Worm (Caenorhabditis elegans): Measurements from ENCODE around the gene F56C9.3.

Gene F56C9.3

ce11 chrIII:7338693-7339092 lies 27.6 kb downstream of the F56C9.3 start, which contains the start of gene kap-1:
TSS of gene kap-1 (plus strand) at chrIII:7338835.
- TF ChIP-seq F37D6.2 (tag; optimal IDR thresholded peaks at IDR 0.05) (no peak), R02D3.7 (tag; optimal IDR thresholded peaks at IDR 0.05) (no peak), T20F7.1 (GFP tag; optimal IDR thresholded peaks at IDR 0.05) (peak; percentile 18), snpc-1.2 (GFP tag; IDR thresholded peaks at IDR 0.05) (0 out of 2 replicates have a peak, but pooled peaks have one; percentile 11), sdz-12 (GFP tag; optimal IDR thresholded peaks at IDR 0.05) (peak; percentile 26), nhr-41 (GFP tag; IDR thresholded peaks at IDR 0.05) (no peak), jun-1 (tag; optimal IDR thresholded peaks at IDR 0.05) (no peak), nhr-76 (tag; optimal IDR thresholded peaks at IDR 0.05) (no peak), hlh-11 (tag; optimal IDR thresholded peaks at IDR 0.05) (peak; percentile 11), spr-3 (GFP tag; optimal IDR thresholded peaks at IDR 0.05) (peak; percentile 29), nhr-48 (tag; optimal IDR thresholded peaks at IDR 0.05) (peak; percentile 22), unc-62 (GFP tag; optimal IDR thresholded peaks at IDR 0.05 in 1 of 2) (no peak), unc-62 (tag; optimal IDR thresholded peaks at IDR 0.05) (no peak), gei-8 (GFP tag; optimal IDR thresholded peaks at IDR 0.05) (peak; percentile 13), lir-3 (tag; optimal IDR thresholded peaks at IDR 0.05) (no peak), tra-1 (GFP tag; IDR thresholded peaks at IDR 0.05) (0 out of 2 replicates have a peak, but pooled peaks have one; percentile 5), lim-7 (GFP tag; IDR thresholded peaks at IDR 0.05) (no peak), egl-43 (GFP tag; IDR thresholded peaks at IDR 0.05) (peak; percentile 64), T26A8.4 (GFP tag; IDR thresholded peaks at IDR 0.05) (0 out of 2 replicates have a peak, but pooled peaks have one; percentile 26), attf-4 (tag; optimal IDR thresholded peaks at IDR 0.05) (no peak), mes-2 (tag; optimal IDR thresholded peaks at IDR 0.05; ENCODE audit: poor library complexity, severe bottlenecking) (peak; percentile 20), ama-1 (optimal IDR thresholded peaks at IDR 0.05) (peak; percentile 75), daf-16 (GFP tag; optimal IDR thresholded peaks at IDR 0.05) (peak in 1 of 2 experiments; percentile 12), daf-16 (tag; optimal IDR thresholded peaks at IDR 0.05) (peak; percentile 18), hmg-1.1 (GFP tag; IDR thresholded peaks at IDR 0.05) (0 out of 2 replicates have a peak, but pooled peaks have one; percentile 36), egl-27 (tag; optimal IDR thresholded peaks at IDR 0.05) (no peak), ZK337.2 (GFP tag; IDR thresholded peaks at IDR 0.05) (0 out of 2 replicates have a peak, but pooled peaks have one; percentile 37), dmd-8 (GFP tag; IDR thresholded peaks at IDR 0.05) (no peak), mep-1 (tag; optimal IDR thresholded peaks at IDR 0.05) (peak; percentile 32), F44E2.7 (GFP tag; IDR thresholded peaks at IDR 0.05) (0 out of 2 replicates have a peak, but pooled peaks have one; percentile 50), lsy-2 (tag; optimal IDR thresholded peaks at IDR 0.05) (peak in 1 of 2 experiments; percentile 33), aly-2 (tag; optimal IDR thresholded peaks at IDR 0.05) (no peak), nhr-102 (tag; optimal IDR thresholded peaks at IDR 0.05) (peak; percentile 29), duxl-1 (tag; optimal IDR thresholded peaks at IDR 0.05; ENCODE audit: poor library complexity) (peak; percentile 13), Y75B8A.6 (GFP tag; IDR thresholded peaks at IDR 0.05) (peak; percentile 3; the same call in 1 of the 2 replicates), lin-38 (GFP tag; IDR thresholded peaks at IDR 0.05) (0 out of 2 replicates have a peak, but pooled peaks have one; percentile 21)

- TF ChIP-seq nhr-76 (tag; optimal IDR thresholded peaks at IDR 0.05), result no peak
- no peak for TF ChIP-seq egl-43 (GFP tag; IDR thresholded peaks at IDR 0.05)
- TF ChIP-seq arid-1 (GFP tag; conservative IDR thresholded peaks at IDR 0.05), result no peak
- no peak for TF ChIP-seq hlh-30 (tag; optimal IDR thresholded peaks at IDR 0.05; ENCODE audit: insufficient read depth)
- TF ChIP-seq ZK546.5 (tag; optimal IDR thresholded peaks at IDR 0.05), result no peak
Observed at ce11 chrIII:7339138-7339537, 28.0 kb downstream of the F56C9.3 start.

- TF ChIP-seq ZK337.2 (GFP tag; IDR thresholded peaks at IDR 0.05), result no peak
- TF ChIP-seq hif-1 (tag; optimal IDR thresholded peaks at IDR 0.05), result no peak
- no peak for TF ChIP-seq daf-8 (GFP tag; IDR thresholded peaks at IDR 0.05)
- TF ChIP-seq nhr-111 (GFP tag; optimal IDR thresholded peaks at IDR 0.05), result no peak
- no peak for TF ChIP-seq fos-1 (tag; optimal IDR thresholded peaks at IDR 0.05)
- no peak for TF ChIP-seq lin-39 (tag; optimal IDR thresholded peaks at IDR 0.05)
- no peak for TF ChIP-seq ceh-82 (tag; optimal IDR thresholded peaks at IDR 0.05)
- TF ChIP-seq Y75B8A.6 (GFP tag; IDR thresholded peaks at IDR 0.05), result no peak
- TF ChIP-seq dpl-1 (GFP tag; optimal IDR thresholded peaks at IDR 0.05), result no peak
- TF ChIP-seq spr-1 (tag; optimal IDR thresholded peaks at IDR 0.05), result no peak
- no peak for TF ChIP-seq vab-7 (GFP tag; IDR thresholded peaks at IDR 0.05)
- no peak for TF ChIP-seq unc-130 (GFP tag; optimal IDR thresholded peaks at IDR 0.05)
- TF ChIP-seq lin-13 (GFP tag; optimal IDR thresholded peaks at IDR 0.05), result no peak
- no peak for TF ChIP-seq aha-1 (tag)
Observed at ce11 chrIII:7343389-7343788, 32.3 kb downstream of the F56C9.3 start, which contains the start of gene F08F8.6. TSS of gene F08F8.6 (plus strand) at chrIII:7343689.

All from whole organism, L4 larva.